Fruit fly (Drosophila melanogaster) whole organism, pupa: ENCODE measurements around the gene CG13003.

Experiments
- CG10348 ChIP-seq: fragments of 200-800 bp; sonication (Bioruptor generic); IDR thresholded peaks from 2 replicates; pipeline ENCODE4 v1.3.6; 2022; ENCODE audit warnings: missing biosample characterization, missing genetic modification characterization
- CG12605 ChIP-seq: fragments of 200-800 bp; sonication (Bioruptor generic); IDR thresholded peaks from 2 replicates; pipeline ENCODE4 v1.3.6; 2022; ENCODE audit warnings: missing biosample characterization, missing genetic modification characterization
- CG13204 ChIP-seq: fragments of 200-800 bp; sonication (Bioruptor generic); optimal IDR thresholded peaks from 2 replicates; lab custom pipeline; 2018; ENCODE audit warnings: missing biosample characterization, mild to moderate bottlenecking, missing genetic modification characterization, moderate library complexity
- CG14655 ChIP-seq: fragments of 200-800 bp; sonication (Bioruptor generic); optimal IDR thresholded peaks from 3 replicates; lab custom pipeline; 2017; ENCODE audit warnings: mild to moderate bottlenecking, missing biosample characterization, missing genetic modification reagents, missing genetic modification characterization
- CG15710 ChIP-seq: fragments of 200-800 bp; sonication (Bioruptor generic); optimal IDR thresholded peaks from 2 replicates; lab custom pipeline; 2018; ENCODE audit warnings: missing biosample characterization, mild to moderate bottlenecking, missing genetic modification characterization, moderate library complexity
- CG17806 ChIP-seq: fragments of 200-800 bp; sonication (Bioruptor generic); optimal IDR thresholded peaks from 2 replicates; lab custom pipeline; 2018; ENCODE audit warnings: missing biosample characterization, mild to moderate bottlenecking, missing genetic modification characterization, moderate library complexity
- CG32121 ChIP-seq: fragments of 200-800 bp; sonication (Bioruptor generic); IDR thresholded peaks from 2 replicates; pipeline ENCODE4 v1.3.6; 2022; ENCODE audit warnings: missing biosample characterization, missing genetic modification characterization
- CG34367 ChIP-seq: fragments of 200-800 bp; sonication (Bioruptor generic); optimal IDR thresholded peaks from 2 replicates; lab custom pipeline; 2018; ENCODE audit warnings: missing biosample characterization, mild to moderate bottlenecking, missing genetic modification characterization
- CG4496 ChIP-seq: fragments of 200-800 bp; sonication (Bioruptor generic); IDR thresholded peaks from 3 replicates; pipeline ENCODE4 v1.3.6; 2022; ENCODE audit warnings: missing biosample characterization, missing genetic modification characterization
- CG8159 ChIP-seq: fragments of 200-800 bp; sonication (Bioruptor generic); optimal IDR thresholded peaks from 3 replicates; lab custom pipeline; 2018; ENCODE audit warnings: missing biosample characterization, mild to moderate bottlenecking, missing genetic modification characterization, moderate library complexity
- CG8301 ChIP-seq: fragments of 200-800 bp; sonication (Bioruptor generic); optimal IDR thresholded peaks from 2 replicates; lab custom pipeline; 2018; ENCODE audit warnings: missing biosample characterization, mild to moderate bottlenecking, missing genetic modification characterization
- CG9948 ChIP-seq: fragments of 200-800 bp; sonication (Bioruptor generic); optimal IDR thresholded peaks from 2 replicates; lab custom pipeline; 2018; ENCODE audit warnings: missing biosample characterization, mild to moderate bottlenecking, missing genetic modification characterization, moderate library complexity
- D1 ChIP-seq: fragments of 200-800 bp; sonication (Bioruptor generic); optimal IDR thresholded peaks from 2 replicates; lab custom pipeline; 2018; ENCODE audit warnings: missing biosample characterization, mild to moderate bottlenecking, missing genetic modification characterization, moderate library complexity
- EcR ChIP-seq: fragments of 200-800 bp; sonication (Bioruptor generic); optimal IDR thresholded peaks from 3 replicates; lab custom pipeline; 2019; ENCODE audit warnings: missing biosample characterization, missing genetic modification characterization, mild to moderate bottlenecking, moderate library complexity, missing genetic modification reagents
- Ets98B ChIP-seq: fragments of 200-800 bp; sonication (Bioruptor generic); IDR thresholded peaks from 2 replicates; pipeline ENCODE4 v1.3.6; 2022; ENCODE audit warnings: missing biosample characterization, missing genetic modification characterization
- Pif1A ChIP-seq: fragments of 200-800 bp; sonication (Bioruptor generic); optimal IDR thresholded peaks from 3 replicates; lab custom pipeline; 2016; ENCODE audit warnings: missing biosample characterization, missing genetic modification characterization
- Pif1B ChIP-seq: fragments of 200-800 bp; sonication (Bioruptor generic); optimal IDR thresholded peaks from 3 replicates; lab custom pipeline; 2016; ENCODE audit warnings: missing biosample characterization, missing genetic modification characterization
- Snoo ChIP-seq: fragments of 200-800 bp; sonication (Bioruptor generic); optimal IDR thresholded peaks from 3 replicates; lab custom pipeline; 2017; ENCODE audit warnings: missing biosample characterization, mild to moderate bottlenecking, missing genetic modification characterization, inconsistent platforms
- fd96Ca ChIP-seq: fragments of 200-800 bp; sonication (Bioruptor generic); IDR thresholded peaks from 3 replicates; pipeline ENCODE4 v1.3.6; 2022; ENCODE audit warnings: missing biosample characterization, missing genetic modification characterization
- gl ChIP-seq: fragments of 200-800 bp; sonication (Bioruptor generic); optimal IDR thresholded peaks from 2 replicates; lab custom pipeline; 2018; ENCODE audit warnings: missing biosample characterization, mild to moderate bottlenecking, missing genetic modification characterization
- rn ChIP-seq: fragments of 200-800 bp; sonication (Bioruptor generic); IDR thresholded peaks from 2 replicates; pipeline ENCODE4 v1.3.6; 2022; ENCODE audit warnings: missing biosample characterization, missing genetic modification characterization

The CG13003 gene

dm6 chrX:16816500-16816899 is 59.8 kb downstream of the CG13003 start:
- TF ChIP-seq CG14655 = no peak
- TF ChIP-seq CG4496 (GFP tag; lab: Robert Waterston, UW) = no peak
- TF ChIP-seq CG9948 = no peak
- TF ChIP-seq CG13204 = no peak
- TF ChIP-seq CG17806 (tag; lab: Kevin White, UChicago) = no peak
- no peak for TF ChIP-seq EcR
- no peak for TF ChIP-seq Pif1B (GFP tag; lab: Kevin White, UChicago)
- TF ChIP-seq CG12605 (GFP tag; lab: Robert Waterston, UW) = no peak
- TF ChIP-seq Pif1A (GFP tag; lab: Kevin White, UChicago) = no peak
- no peak for TF ChIP-seq CG15710 (tag; lab: Kevin White, UChicago)
- no peak for TF ChIP-seq gl
- TF ChIP-seq Ets98B = no peak
- no peak for TF ChIP-seq Snoo (tag; lab: Kevin White, UChicago)
- TF ChIP-seq fd96Ca (GFP tag; lab: Robert Waterston, UW) = no peak
- no peak for TF ChIP-seq D1 (tag; lab: Kevin White, UChicago)
- TF ChIP-seq CG32121 (GFP tag; lab: Robert Waterston, UW) = no peak
- TF ChIP-seq CG10348 (GFP tag; lab: Robert Waterston, UW) = no peak
- no peak for TF ChIP-seq CG8159 (tag; lab: Kevin White, UChicago)

DNA sequence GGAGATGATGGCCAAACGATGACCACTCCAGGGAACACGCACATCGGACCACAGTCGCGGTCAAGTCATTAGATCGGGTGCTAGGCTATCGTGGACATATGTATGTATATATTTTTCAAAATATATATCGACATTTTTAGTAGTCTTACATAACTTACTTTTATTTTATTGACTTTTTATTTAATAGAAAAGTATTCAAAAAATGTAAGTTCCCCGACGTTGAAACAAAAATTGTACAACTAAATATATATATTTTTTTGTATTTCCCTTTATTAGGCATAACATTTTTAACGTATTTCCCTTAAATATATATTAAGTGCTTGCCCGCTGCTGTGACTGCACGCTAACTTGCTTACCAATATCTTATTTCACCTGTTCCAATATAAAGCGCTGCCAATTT is 61.2 kb downstream of the CG13003 start:
- peak; percentile 45; the same call in 1 of the 2 replicates for TF ChIP-seq CG12605 (GFP tag; lab: Robert Waterston, UW)
- no peak for TF ChIP-seq gl
- TF ChIP-seq rn (GFP tag; lab: Robert Waterston, UW) = no peak
- peak; percentile 11 for TF ChIP-seq Pif1B (GFP tag; lab: Kevin White, UChicago)
- TF ChIP-seq Pif1A (GFP tag; lab: Kevin White, UChicago) = no peak
- TF ChIP-seq CG15710 (tag; lab: Kevin White, UChicago) = peak; percentile 18
- TF ChIP-seq CG8301 (tag; lab: Kevin White, UChicago) = peak; percentile 28
- peak; percentile 2 for TF ChIP-seq CG13204
- no peak for TF ChIP-seq D1 (tag; lab: Kevin White, UChicago)
- peak; percentile 34 for TF ChIP-seq Ets98B
- no peak for TF ChIP-seq EcR
- peak; percentile 59 for TF ChIP-seq CG8159 (tag; lab: Kevin White, UChicago)
- TF ChIP-seq CG34367 (tag; lab: Kevin White, UChicago) = no peak
- TF ChIP-seq CG10348 (GFP tag; lab: Robert Waterston, UW) = no peak
- TF ChIP-seq Snoo (tag; lab: Kevin White, UChicago) = peak; percentile 25
- TF ChIP-seq CG9948 = no peak
- TF ChIP-seq CG4496 (GFP tag; lab: Robert Waterston, UW) = peak; percentile 47; the same call in 2 of the 3 replicates
- TF ChIP-seq fd96Ca (GFP tag; lab: Robert Waterston, UW) = no peak
- peak; percentile 19 for TF ChIP-seq CG17806 (tag; lab: Kevin White, UChicago)
- peak; percentile 62 for TF ChIP-seq CG14655
- TF ChIP-seq CG32121 (GFP tag; lab: Robert Waterston, UW) = peak; percentile 64; the same call in 1 of the 2 replicates

- 0 out of 2 replicates have a peak, but pooled peaks have one; percentile 14 for TF ChIP-seq Ets98B
- peak; percentile 12; the same call in 1 of the 2 replicates for TF ChIP-seq CG32121 (GFP tag; lab: Robert Waterston, UW)
- no peak for TF ChIP-seq Snoo (tag; lab: Kevin White, UChicago)
- TF ChIP-seq CG14655 = peak; percentile 11
- TF ChIP-seq CG8301 (tag; lab: Kevin White, UChicago) = peak; percentile 5
- TF ChIP-seq CG8159 (tag; lab: Kevin White, UChicago) = peak; percentile 28
- TF ChIP-seq Pif1A (GFP tag; lab: Kevin White, UChicago) = no peak
- peak; percentile 11 for TF ChIP-seq CG17806 (tag; lab: Kevin White, UChicago)
These were observed 62.0 kb downstream of the CG13003 start for dm6 chrX:16814351-16814750.

DNA sequence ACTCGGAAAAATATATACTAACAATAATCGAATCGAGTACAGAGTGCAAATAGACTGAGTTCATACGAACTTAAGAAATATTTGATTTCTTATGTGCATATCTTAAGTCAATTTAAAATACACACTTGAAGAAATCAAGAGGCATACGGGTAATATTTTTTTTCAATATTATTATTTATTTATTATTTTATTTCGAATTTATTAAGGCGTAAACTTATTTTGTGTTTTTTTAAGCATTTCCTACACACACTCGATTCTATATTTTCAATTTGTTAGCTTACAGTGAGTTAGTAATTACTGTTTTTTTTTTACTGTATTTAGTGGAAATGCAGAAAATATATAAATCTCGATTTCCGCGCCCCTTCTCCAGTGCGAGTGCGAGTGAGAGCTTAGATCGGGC is 63.1 kb downstream of the CG13003 start:
- TF ChIP-seq CG8159 (tag; lab: Kevin White, UChicago) (no peak), D1 (tag; lab: Kevin White, UChicago) (peak; percentile 18)

DNA sequence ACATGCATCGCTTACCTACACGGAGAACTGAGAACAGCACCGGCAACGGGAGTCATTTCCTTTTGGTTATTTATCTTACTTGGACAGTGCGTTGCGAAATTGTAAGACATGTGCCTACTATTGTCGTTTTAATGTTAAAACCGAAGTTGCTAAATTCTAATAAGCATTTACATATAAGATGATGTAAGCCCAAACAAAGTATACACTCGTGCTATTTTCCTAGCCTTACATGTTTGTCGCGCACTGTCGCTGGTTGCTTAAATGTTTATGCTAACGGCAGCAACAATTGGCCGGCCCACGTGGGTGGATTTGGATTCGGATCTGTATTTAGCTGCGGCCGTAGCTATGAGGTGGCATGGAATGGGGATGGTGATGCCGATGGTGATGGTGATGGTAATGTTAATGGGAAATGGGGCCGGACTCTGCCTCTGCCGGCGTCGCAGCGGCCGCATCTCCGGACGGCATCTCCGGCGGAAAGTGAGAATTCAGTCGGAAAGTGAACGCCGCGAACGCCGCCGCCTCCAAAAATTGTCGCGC is 65.1 kb downstream of the CG13003 start, which contains the start of gene CG4829:
CG4829 (plus strand) TSS at position 487 of the 537 bp plus-strand sequence.
- TF ChIP-seq CG32121 (GFP tag; lab: Robert Waterston, UW) (peak; percentile 58), CG34367 (tag; lab: Kevin White, UChicago) (no peak), CG17806 (tag; lab: Kevin White, UChicago) (peak; percentile 39), Ets98B (peak; percentile 73), rn (GFP tag; lab: Robert Waterston, UW) (no peak), Pif1A (GFP tag; lab: Kevin White, UChicago) (no peak), CG4496 (GFP tag; lab: Robert Waterston, UW) (peak; percentile 74; the same call in 2 of the 3 replicates), gl (no peak), CG12605 (GFP tag; lab: Robert Waterston, UW) (peak; percentile 57; the same call in 1 of the 2 replicates), CG15710 (tag; lab: Kevin White, UChicago) (peak; percentile 47), CG8301 (tag; lab: Kevin White, UChicago) (peak; percentile 49), fd96Ca (GFP tag; lab: Robert Waterston, UW) (peak; percentile 73), Snoo (tag; lab: Kevin White, UChicago) (peak; percentile 10), CG13204 (no peak), CG9948 (peak; percentile 38), CG8159 (tag; lab: Kevin White, UChicago) (peak; percentile 50)

DNA sequence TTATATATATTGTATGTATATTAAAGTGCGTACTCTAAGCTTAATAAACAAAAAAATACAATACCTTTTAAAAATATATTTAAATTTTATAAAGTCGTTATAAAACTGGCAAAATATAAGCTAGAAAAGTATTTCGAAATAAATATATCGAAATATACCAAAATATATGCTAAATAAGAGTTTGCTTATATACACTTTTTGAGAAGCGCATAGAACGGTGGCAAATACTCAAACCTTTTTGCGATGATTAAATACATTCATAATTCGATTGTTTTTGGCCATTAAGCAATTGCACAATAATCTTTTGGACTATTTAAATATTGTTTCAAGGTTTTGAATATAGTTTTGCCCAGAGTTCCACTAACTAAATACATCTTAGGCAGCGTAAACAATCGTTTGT is 67.3 kb downstream of the CG13003 start:
- no peak for TF ChIP-seq CG14655
- TF ChIP-seq CG13204 = no peak
